In the genomic region with DNA sequence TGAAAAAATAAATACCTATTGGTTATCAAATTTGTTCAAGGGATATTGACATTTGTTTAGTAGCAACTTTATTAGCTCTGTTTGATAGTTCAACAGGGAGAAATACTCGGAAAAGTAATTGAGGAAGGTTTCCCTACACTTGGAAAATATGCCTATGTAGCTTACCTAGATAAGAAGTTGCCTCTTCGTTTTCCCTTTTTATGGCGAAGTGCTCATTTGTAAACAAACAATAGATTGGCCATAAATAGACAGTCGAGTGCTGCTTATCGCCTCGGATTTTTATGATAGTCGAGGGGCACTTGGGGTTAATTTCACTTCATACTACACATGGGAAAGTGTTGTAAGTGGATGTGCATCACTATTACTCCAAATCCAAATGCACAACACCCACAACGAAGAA, we compare ENCODE assay signal across 1 fruit fly cellular context.
TF ChIP-seq lines count a peak whose summit lies in the region.

No protein-coding gene starts in this region.

TF ChIP-seq in whole organism, embryonic, 481 proteins besides CTCF, POLR2A, EP300 and RAD21 (continued from another document and continues in another):
- TF ChIP-seq CG6654 (GFP tag; optimal IDR thresholded peaks at IDR 0.05; lab: Kevin White, UChicago) (no peak), Nf-YA (GFP tag; IDR thresholded peaks at IDR 0.05; lab: Robert Waterston, UW) (no peak), toy (GFP tag; IDR thresholded peaks at IDR 0.05; lab: Robert Waterston, UW) (no peak), CG7357 (GFP tag; IDR thresholded peaks at IDR 0.05; lab: Robert Waterston, UW) (no peak), CG2875 (GFP tag; optimal IDR thresholded peaks at IDR 0.05; lab: Kevin White, UChicago) (peak; percentile 37), CG4424 (GFP tag; optimal IDR thresholded peaks at IDR 0.05; lab: Kevin White, UChicago) (peak; percentile 4), BEAF-32 (GFP tag; optimal IDR thresholded peaks at IDR 0.05; lab: Kevin White, UChicago) (no peak), Ets65A (GFP tag; lab: Kevin White, UChicago) (no peak), Dp (GFP tag; optimal IDR thresholded peaks at IDR 0.05; lab: Kevin White, UChicago) (no peak), NfI (GFP tag; optimal IDR thresholded peaks at IDR 0.05; lab: Kevin White, UChicago) (no peak), Myb (GFP tag; optimal IDR thresholded peaks at IDR 0.05; lab: Kevin White, UChicago) (no peak), sd (tag; optimal IDR thresholded peaks at IDR 0.05; lab: Kevin White, UChicago) (no peak), CG2129 (GFP tag; IDR thresholded peaks at IDR 0.05; lab: Robert Waterston, UW; ENCODE audit: partially characterized antibody) (no peak), ro (GFP tag; IDR thresholded peaks at IDR 0.05; lab: Robert Waterston, UW) (no peak), bab2 (GFP tag; optimal IDR thresholded peaks at IDR 0.05; lab: Kevin White, UChicago) (peak; percentile 7), CG10979 (tag; optimal IDR thresholded peaks at IDR 0.05; lab: Kevin White, UChicago) (peak; percentile 22), sens (GFP tag; lab: Kevin White, UChicago) (peak; percentile 91), CG17568 (GFP tag; optimal IDR thresholded peaks at IDR 0.05; lab: Kevin White, UChicago) (no peak), D (optimal IDR thresholded peaks at IDR 0.05; lab: Kevin White, UChicago) (no peak), D (GFP tag; optimal IDR thresholded peaks at IDR 0.05; lab: Kevin White, UChicago) (peak; percentile 32), CG12391 (tag; optimal IDR thresholded peaks at IDR 0.05; lab: Kevin White, UChicago) (peak; percentile 27), dan (GFP tag; IDR thresholded peaks at IDR 0.05; lab: Robert Waterston, UW) (no peak), CG17829 (tag; optimal IDR thresholded peaks at IDR 0.05; lab: Kevin White, UChicago) (no peak), CG14710 (tag; optimal IDR thresholded peaks at IDR 0.05; lab: Kevin White, UChicago) (peak; percentile 53), ap (GFP tag; IDR thresholded peaks at IDR 0.05; lab: Robert Waterston, UW) (no peak), Atf-2 (GFP tag; optimal IDR thresholded peaks at IDR 0.05; lab: Kevin White, UChicago) (no peak), Dip2 (GFP tag; IDR thresholded peaks at IDR 0.05; lab: Robert Waterston, UW) (no peak), Kr (GFP tag; optimal IDR thresholded peaks at IDR 0.05; lab: Kevin White, UChicago) (peak; percentile 75), CG6791 (GFP tag; IDR thresholded peaks at IDR 0.05; lab: Robert Waterston, UW; ENCODE audit: partially characterized antibody) (peak; percentile 42; the same call in 1 of the 3 replicates), fru (optimal IDR thresholded peaks at IDR 0.05; lab: Kevin White, UChicago) (no peak), Vsx1 (GFP tag; optimal IDR thresholded peaks at IDR 0.05; lab: Kevin White, UChicago) (peak; percentile 91), CG6272 (GFP tag; IDR thresholded peaks at IDR 0.05; lab: Robert Waterston, UW) (no peak), PHDP (tag; optimal IDR thresholded peaks at IDR 0.05; lab: Kevin White, UChicago) (peak; percentile 3), grn (GFP tag; optimal IDR thresholded peaks at IDR 0.05; lab: Kevin White, UChicago) (no peak), zfh2 (GFP tag; optimal IDR thresholded peaks at IDR 0.05; lab: Kevin White, UChicago) (no peak), C15 (GFP tag; IDR thresholded peaks at IDR 0.05; lab: Robert Waterston, UW) (no peak), CG7271 (tag; optimal IDR thresholded peaks at IDR 0.05; lab: Kevin White, UChicago) (peak; percentile 21), sr (GFP tag; IDR thresholded peaks at IDR 0.05; lab: Robert Waterston, UW) (no peak), Optix (GFP tag; IDR thresholded peaks at IDR 0.05; lab: Robert Waterston, UW) (no peak), CG17385 (GFP tag; optimal IDR thresholded peaks at IDR 0.05; lab: Kevin White, UChicago) (no peak), sens-2 (GFP tag; IDR thresholded peaks at IDR 0.05; lab: Robert Waterston, UW) (no peak), jumu (GFP tag; optimal IDR thresholded peaks at IDR 0.05; lab: Kevin White, UChicago) (no peak), CG4360 (GFP tag; IDR thresholded peaks at IDR 0.05; lab: Robert Waterston, UW) (no peak), stwl (tag; optimal IDR thresholded peaks at IDR 0.05; lab: Kevin White, UChicago) (peak; percentile 5), CG1603 (tag; optimal IDR thresholded peaks at IDR 0.05; lab: Kevin White, UChicago) (peak; percentile 52), slou (GFP tag; optimal IDR thresholded peaks at IDR 0.05; lab: Kevin White, UChicago) (no peak), CG17361 (GFP tag; IDR thresholded peaks at IDR 0.05; lab: Robert Waterston, UW) (no peak), CG10209 (GFP tag; optimal IDR thresholded peaks at IDR 0.05; lab: Kevin White, UChicago) (peak; percentile 6), Hr3 (GFP tag; optimal IDR thresholded peaks at IDR 0.05; lab: Kevin White, UChicago) (no peak), peb (GFP tag; IDR thresholded peaks at IDR 0.05; lab: Robert Waterston, UW) (no peak), MTF-1 (GFP tag; optimal IDR thresholded peaks at IDR 0.05; lab: Kevin White, UChicago; ENCODE audit: borderline replicate concordance) (peak; percentile 20), kni (GFP tag; optimal IDR thresholded peaks at IDR 0.05; lab: Kevin White, UChicago) (peak; percentile 65), Sox100B (GFP tag; optimal IDR thresholded peaks at IDR 0.05; lab: Kevin White, UChicago) (peak; percentile 10), CG15601 (tag; optimal IDR thresholded peaks at IDR 0.05; lab: Kevin White, UChicago) (peak; percentile 40), sna (GFP tag; IDR thresholded peaks at IDR 0.05; lab: Robert Waterston, UW; ENCODE audit: partially characterized antibody) (no peak), yki (optimal IDR thresholded peaks at IDR 0.05; lab: Kevin White, UChicago) (no peak), CG9876 (GFP tag; optimal IDR thresholded peaks at IDR 0.05; lab: Kevin White, UChicago) (no peak), Poxn (GFP tag; IDR thresholded peaks at IDR 0.05; lab: Robert Waterston, UW) (no peak), CG11247 (GFP tag; IDR thresholded peaks at IDR 0.05; lab: Robert Waterston, UW) (no peak), CG5953 (GFP tag; IDR thresholded peaks at IDR 0.05; lab: Robert Waterston, UW) (no peak), sug (tag; optimal IDR thresholded peaks at IDR 0.05; lab: Kevin White, UChicago) (no peak), CG4854 (GFP tag; optimal IDR thresholded peaks at IDR 0.05; lab: Kevin White, UChicago) (no peak), salm (tag; optimal IDR thresholded peaks at IDR 0.05; lab: Kevin White, UChicago) (peak; percentile 6), Stat92E (GFP tag; optimal IDR thresholded peaks at IDR 0.05; lab: Kevin White, UChicago) (peak in 1 of 3 experiments; percentile 63), CG9437 (GFP tag; optimal IDR thresholded peaks at IDR 0.05; lab: Kevin White, UChicago) (no peak), CG18599 (GFP tag; optimal IDR thresholded peaks at IDR 0.05; lab: Kevin White, UChicago) (no peak), CG17359 (tag; optimal IDR thresholded peaks at IDR 0.05; lab: Kevin White, UChicago) (no peak), Mad (GFP tag; optimal IDR thresholded peaks at IDR 0.05; lab: Kevin White, UChicago) (no peak), row (GFP tag; IDR thresholded peaks at IDR 0.05; lab: Robert Waterston, UW) (no peak), zfh1 (GFP tag; IDR thresholded peaks at IDR 0.05; lab: Robert Waterston, UW) (no peak), dmrt11E (tag; optimal IDR thresholded peaks at IDR 0.05; lab: Kevin White, UChicago) (peak; percentile 75), CG16863 (GFP tag; optimal IDR thresholded peaks at IDR 0.05; lab: Kevin White, UChicago) (peak; percentile 2), Oaz (GFP tag; IDR thresholded peaks at IDR 0.05; lab: Robert Waterston, UW) (no peak), az2 (GFP tag; optimal IDR thresholded peaks at IDR 0.05; lab: Kevin White, UChicago) (no peak), CG3163 (GFP tag; optimal IDR thresholded peaks at IDR 0.05; lab: Kevin White, UChicago) (no peak), CG10267 (tag; optimal IDR thresholded peaks at IDR 0.05; lab: Kevin White, UChicago) (peak; percentile 25), CG31365 (tag; optimal IDR thresholded peaks at IDR 0.05; lab: Kevin White, UChicago) (no peak), sima (GFP tag; optimal IDR thresholded peaks at IDR 0.05; lab: Kevin White, UChicago) (no peak), CG15696 (tag; optimal IDR thresholded peaks at IDR 0.05; lab: Kevin White, UChicago) (peak; percentile 79), gem (tag; optimal IDR thresholded peaks at IDR 0.05; lab: Kevin White, UChicago) (peak; percentile 39), CG18262 (tag; optimal IDR thresholded peaks at IDR 0.05; lab: Kevin White, UChicago) (peak; percentile 34), CG33557 (GFP tag; optimal IDR thresholded peaks at IDR 0.05; lab: Kevin White, UChicago) (peak; percentile 64), CG7963 (GFP tag; IDR thresholded peaks at IDR 0.05; lab: Robert Waterston, UW; ENCODE audit: partially characterized antibody) (no peak), disco-r (GFP tag; optimal IDR thresholded peaks at IDR 0.05; lab: Kevin White, UChicago) (no peak), ase (GFP tag; IDR thresholded peaks at IDR 0.05; lab: Robert Waterston, UW) (no peak), CG6254 (GFP tag; optimal IDR thresholded peaks at IDR 0.05; lab: Kevin White, UChicago) (peak; percentile 62), br (optimal IDR thresholded peaks at IDR 0.05; lab: Kevin White, UChicago) (no peak), mam (GFP tag; optimal IDR thresholded peaks at IDR 0.05; lab: Kevin White, UChicago) (no peak), CG3407 (GFP tag; optimal IDR thresholded peaks at IDR 0.05; lab: Kevin White, UChicago) (peak; percentile 33), Sry-β (GFP tag; optimal IDR thresholded peaks at IDR 0.05; lab: Kevin White, UChicago) (peak; percentile 68), luna (GFP tag; optimal IDR thresholded peaks at IDR 0.05; lab: Kevin White, UChicago) (no peak), dm (GFP tag; optimal IDR thresholded peaks at IDR 0.05; lab: Kevin White, UChicago) (no peak), Hr78 (GFP tag; optimal IDR thresholded peaks at IDR 0.05; lab: Kevin White, UChicago) (peak in 1 of 2 experiments; percentile 63), ERR (GFP tag; optimal IDR thresholded peaks at IDR 0.05; lab: Kevin White, UChicago) (no peak), CG1529 (GFP tag; optimal IDR thresholded peaks at IDR 0.05; lab: Kevin White, UChicago) (no peak), fd102C (GFP tag; optimal IDR thresholded peaks at IDR 0.05; lab: Kevin White, UChicago) (peak; percentile 69), CG16815 (GFP tag; optimal IDR thresholded peaks at IDR 0.05; lab: Kevin White, UChicago) (peak; percentile 6), en (GFP tag; optimal IDR thresholded peaks at IDR 0.05; lab: Kevin White, UChicago) (peak; percentile 21), bcd (GFP tag; optimal IDR thresholded peaks at IDR 0.05; lab: Kevin White, UChicago) (no peak), CG8290 (GFP tag; optimal IDR thresholded peaks at IDR 0.05; lab: Kevin White, UChicago) (no peak), CG8290 (tag; optimal IDR thresholded peaks at IDR 0.05; lab: Kevin White, UChicago) (no peak), caup (GFP tag; optimal IDR thresholded peaks at IDR 0.05; lab: Kevin White, UChicago; ENCODE audit: severe bottlenecking) (no peak), CG4707 (GFP tag; optimal IDR thresholded peaks at IDR 0.05; lab: Kevin White, UChicago) (peak; percentile 3), gcm2 (GFP tag; optimal IDR thresholded peaks at IDR 0.05; lab: Kevin White, UChicago) (no peak), CG11695 (GFP tag; IDR thresholded peaks at IDR 0.05; lab: Robert Waterston, UW) (no peak), CG10366 (GFP tag; IDR thresholded peaks at IDR 0.05; lab: Robert Waterston, UW) (no peak), lola (GFP tag; optimal IDR thresholded peaks at IDR 0.05; lab: Kevin White, UChicago) (peak in 1 of 3 experiments; percentile 34), CG2202 (tag; optimal IDR thresholded peaks at IDR 0.05; lab: Kevin White, UChicago) (peak; percentile 70), run (tag; optimal IDR thresholded peaks at IDR 0.05; lab: Kevin White, UChicago) (no peak), twi (tag; optimal IDR thresholded peaks at IDR 0.05; lab: Kevin White, UChicago) (peak; percentile 28), org-1 (GFP tag; optimal IDR thresholded peaks at IDR 0.05; lab: Kevin White, UChicago) (peak; percentile 17), CG6813 (GFP tag; optimal IDR thresholded peaks at IDR 0.05; lab: Kevin White, UChicago) (peak; percentile 9), Sox102F (GFP tag; optimal IDR thresholded peaks at IDR 0.05; lab: Kevin White, UChicago) (no peak), CG9797 (GFP tag; optimal IDR thresholded peaks at IDR 0.05; lab: Kevin White, UChicago) (no peak), onecut (GFP tag; IDR thresholded peaks at IDR 0.05; lab: Robert Waterston, UW) (no peak), psq (GFP tag; optimal IDR thresholded peaks at IDR 0.05; lab: Kevin White, UChicago) (no peak), pros (GFP tag; optimal IDR thresholded peaks at IDR 0.05; lab: Kevin White, UChicago) (peak; percentile 23), CG34224 (GFP tag; IDR thresholded peaks at IDR 0.05; lab: Robert Waterston, UW; ENCODE audit: partially characterized antibody) (no peak), Eip74EF (GFP tag; optimal IDR thresholded peaks at IDR 0.05; lab: Kevin White, UChicago) (no peak), pzg (GFP tag; optimal IDR thresholded peaks at IDR 0.05; lab: Kevin White, UChicago) (no peak), zf30C (GFP tag; optimal IDR thresholded peaks at IDR 0.05; lab: Kevin White, UChicago) (no peak), Fer3 (tag; optimal IDR thresholded peaks at IDR 0.05; lab: Kevin White, UChicago) (no peak), CG5245 (GFP tag; optimal IDR thresholded peaks at IDR 0.05; lab: Kevin White, UChicago) (no peak), CG1233 (GFP tag; optimal IDR thresholded peaks at IDR 0.05; lab: Kevin White, UChicago) (peak; percentile 17), fd64A (GFP tag; optimal IDR thresholded peaks at IDR 0.05; lab: Kevin White, UChicago) (peak; percentile 57), CG10147 (GFP tag; optimal IDR thresholded peaks at IDR 0.05; lab: Kevin White, UChicago) (no peak), CG15269 (tag; optimal IDR thresholded peaks at IDR 0.05; lab: Kevin White, UChicago) (no peak), hb (GFP tag; IDR thresholded peaks at IDR 0.05; lab: Robert Waterston, UW; ENCODE audit: partially characterized antibody) (no peak), chm (GFP tag; IDR thresholded peaks at IDR 0.05; lab: Robert Waterston, UW) (peak; percentile 44; the same call in 1 of the 2 replicates), pb (GFP tag; optimal IDR thresholded peaks at IDR 0.05; lab: Kevin White, UChicago) (no peak), eyg (GFP tag; optimal IDR thresholded peaks at IDR 0.05; lab: Kevin White, UChicago) (no peak), CG2678 (tag; optimal IDR thresholded peaks at IDR 0.05; lab: Kevin White, UChicago) (peak; percentile 17), Meics (GFP tag; optimal IDR thresholded peaks at IDR 0.05; lab: Kevin White, UChicago) (no peak)
